Worm (Caenorhabditis elegans) whole organism, L3 larva: ENCODE results near the gene exos-7.

ENCODE experiments used
- R02D3.7 ChIP-seq: fragments of 150-350 bp; optimal IDR thresholded peaks from 2 replicates; lab custom pipeline; 2014; ENCODE audit warnings: missing biosample characterization, missing genetic modification characterization
- ZK546.5 ChIP-seq: sonication (generic microtip); optimal IDR thresholded peaks from 2 replicates; lab custom pipeline; 2017; ENCODE audit warnings: missing biosample characterization, missing genetic modification characterization
- aly-2 ChIP-seq: fragments of 150-350 bp; optimal IDR thresholded peaks from 2 replicates; lab custom pipeline; 2014; ENCODE audit warnings: missing biosample characterization, missing genetic modification characterization
- ama-1 ChIP-seq: fragments of 150-350 bp; optimal IDR thresholded peaks from 2 replicates; lab custom pipeline; 2018
- ceh-16 ChIP-seq: sonication (generic microtip); optimal IDR thresholded peaks from 2 replicates; lab custom pipeline; 2017; ENCODE audit warnings: missing biosample characterization, missing genetic modification characterization
- ceh-28 ChIP-seq: fragments of 150-350 bp; optimal IDR thresholded peaks from 2 replicates; lab custom pipeline; 2014; ENCODE audit warnings: missing biosample characterization, missing genetic modification reagents, missing genetic modification characterization
- ceh-82 ChIP-seq: fragments of 150-350 bp; optimal IDR thresholded peaks from 2 replicates; lab custom pipeline; 2014; ENCODE audit warnings: missing biosample characterization, missing genetic modification characterization
- daf-12 ChIP-seq: fragments of 150-350 bp; optimal IDR thresholded peaks from 2 replicates; lab custom pipeline; 2014; ENCODE audit warnings: missing biosample characterization, missing genetic modification reagents, missing genetic modification characterization
- egl-5 ChIP-seq: fragments of 150-350 bp; optimal IDR thresholded peaks from 2 replicates; lab custom pipeline; 2017; ENCODE audit warnings: missing biosample characterization, missing genetic modification reagents, missing genetic modification characterization, inconsistent platforms
- elt-1 ChIP-seq: fragments of 150-350 bp; optimal IDR thresholded peaks from 2 replicates; lab custom pipeline; 2014; ENCODE audit warnings: missing biosample characterization, missing genetic modification characterization
- elt-2 ChIP-seq: sonication (generic microtip); optimal IDR thresholded peaks from 2 replicates; lab custom pipeline; 2016; ENCODE audit warnings: missing genetic modification reagents, mild to moderate bottlenecking, missing genetic modification characterization, missing compliant biosample characterization
- eor-1 ChIP-seq, 2 experiments: fragments of 150-350 bp; optimal IDR thresholded peaks; 2 replicates each; lab custom pipeline; 2014 to 2018; ENCODE audit warnings: missing biosample characterization in 2 of 2, missing genetic modification characterization in 2 of 2
- fkh-10 ChIP-seq: sonication (generic microtip); optimal IDR thresholded peaks from 2 replicates; lab custom pipeline; 2017; ENCODE audit warnings: missing biosample characterization, missing genetic modification reagents, missing genetic modification characterization
- fkh-2 ChIP-seq: fragments of 150-350 bp; optimal IDR thresholded peaks from 2 replicates; lab custom pipeline; 2014; ENCODE audit warnings: missing biosample characterization, missing genetic modification reagents, missing genetic modification characterization
- fos-1 ChIP-seq: fragments of 150-350 bp; optimal IDR thresholded peaks from 2 replicates; lab custom pipeline; 2014; ENCODE audit warnings: missing biosample characterization, missing genetic modification characterization
- hmg-11 ChIP-seq: sonication (generic microtip); optimal IDR thresholded peaks from 2 replicates; lab custom pipeline; 2016; ENCODE audit warnings: missing genetic modification characterization, missing compliant biosample characterization
- jun-1 ChIP-seq: fragments of 150-350 bp; optimal IDR thresholded peaks from 2 replicates; lab custom pipeline; 2014; ENCODE audit warnings: missing biosample characterization, missing genetic modification reagents, missing genetic modification characterization
- lin-15B ChIP-seq: fragments of 150-350 bp; optimal IDR thresholded peaks from 2 replicates; lab custom pipeline; 2014; ENCODE audit warnings: missing biosample characterization, missing genetic modification characterization
- lin-39 ChIP-seq: fragments of 150-350 bp; optimal IDR thresholded peaks from 2 replicates; lab custom pipeline; 2018; ENCODE audit warnings: missing biosample characterization, missing genetic modification reagents, missing genetic modification characterization
- lsy-12 ChIP-seq: sonication (generic microtip); optimal IDR thresholded peaks from 2 replicates; lab custom pipeline; 2016; ENCODE audit warnings: mild to moderate bottlenecking, missing genetic modification characterization, missing compliant biosample characterization
- mdl-1 ChIP-seq: fragments of 150-350 bp; optimal IDR thresholded peaks from 2 replicates; lab custom pipeline; 2014; ENCODE audit warnings: missing biosample characterization, missing genetic modification characterization
- mml-1 ChIP-seq: fragments of 150-350 bp; sonication (generic microtip); optimal IDR thresholded peaks from 3 replicates; lab custom pipeline; 2014; ENCODE audit warnings: missing biosample characterization, missing genetic modification characterization
- nfya-1 ChIP-seq: sonication (generic microtip); optimal IDR thresholded peaks from 2 replicates; lab custom pipeline; 2017; ENCODE audit warnings: missing genetic modification characterization, mild to moderate bottlenecking, missing compliant biosample characterization, antibody characterized with exemption, moderate library complexity; ENCODE audit not compliant: insufficient read depth
- nhr-11 ChIP-seq: fragments of 150-350 bp; optimal IDR thresholded peaks from 2 replicates; lab custom pipeline; 2014; ENCODE audit warnings: missing biosample characterization, missing genetic modification characterization
- nhr-12 ChIP-seq: fragments of 150-350 bp; optimal IDR thresholded peaks from 2 replicates; lab custom pipeline; 2014; ENCODE audit warnings: missing biosample characterization, missing genetic modification characterization
- nhr-23 ChIP-seq: fragments of 150-350 bp; optimal IDR thresholded peaks from 2 replicates; lab custom pipeline; 2014; ENCODE audit warnings: missing biosample characterization, missing genetic modification reagents, missing genetic modification characterization
- nhr-237 ChIP-seq: fragments of 150-350 bp; optimal IDR thresholded peaks from 2 replicates; lab custom pipeline; 2014; ENCODE audit warnings: missing biosample characterization, missing genetic modification characterization
- nhr-25 ChIP-seq: sonication (generic microtip); optimal IDR thresholded peaks from 2 replicates; lab custom pipeline; 2017; ENCODE audit warnings: missing biosample characterization, missing genetic modification characterization
- nhr-28 ChIP-seq: fragments of 150-350 bp; optimal IDR thresholded peaks from 2 replicates; lab custom pipeline; 2014; ENCODE audit warnings: missing biosample characterization, missing genetic modification characterization
- nhr-43 ChIP-seq: sonication (generic microtip); optimal IDR thresholded peaks from 2 replicates; lab custom pipeline; 2016; ENCODE audit warnings: mild to moderate bottlenecking, missing genetic modification characterization, missing compliant biosample characterization; ENCODE audit not compliant: poor library complexity, severe bottlenecking
- nhr-67 ChIP-seq: fragments of 150-350 bp; optimal IDR thresholded peaks from 2 replicates; lab custom pipeline; 2014; ENCODE audit warnings: missing biosample characterization, missing genetic modification characterization
- nhr-76 ChIP-seq: fragments of 150-350 bp; sonication (generic microtip); optimal IDR thresholded peaks from 5 replicates; lab custom pipeline; 2014; ENCODE audit warnings: missing biosample characterization, missing genetic modification characterization
- pha-4 ChIP-seq: fragments of 150-350 bp; optimal IDR thresholded peaks from 2 replicates; lab custom pipeline; 2014; ENCODE audit warnings: missing biosample characterization, missing genetic modification reagents, missing genetic modification characterization
- pqm-1 ChIP-seq: fragments of 150-350 bp; optimal IDR thresholded peaks from 2 replicates; lab custom pipeline; 2017; ENCODE audit warnings: missing biosample characterization, missing genetic modification characterization, inconsistent platforms
- sea-2 ChIP-seq: fragments of 150-350 bp; sonication (generic microtip); optimal IDR thresholded peaks from 4 replicates; lab custom pipeline; 2014; ENCODE audit warnings: missing biosample characterization, missing genetic modification reagents, missing genetic modification characterization
- snpc-4 ChIP-seq: fragments of 150-350 bp; optimal IDR thresholded peaks from 2 replicates; lab custom pipeline; 2014; ENCODE audit warnings: missing biosample characterization, missing genetic modification characterization
- unc-39 ChIP-seq: sonication (generic microtip); optimal IDR thresholded peaks from 4 replicates; lab custom pipeline; 2017; ENCODE audit warnings: missing biosample characterization, missing genetic modification characterization
- unc-62 ChIP-seq: fragments of 150-350 bp; sonication (generic microtip); optimal IDR thresholded peaks from 4 replicates; lab custom pipeline; 2014; ENCODE audit warnings: missing biosample characterization, missing genetic modification reagents, missing genetic modification characterization
- zag-1 ChIP-seq: fragments of 150-350 bp; optimal IDR thresholded peaks from 2 replicates; lab custom pipeline; 2014; ENCODE audit warnings: missing biosample characterization, missing genetic modification characterization
- ztf-11 ChIP-seq: fragments of 150-350 bp; optimal IDR thresholded peaks from 2 replicates; lab custom pipeline; 2014; ENCODE audit warnings: missing biosample characterization, missing genetic modification characterization

Gene exos-7

DNA sequence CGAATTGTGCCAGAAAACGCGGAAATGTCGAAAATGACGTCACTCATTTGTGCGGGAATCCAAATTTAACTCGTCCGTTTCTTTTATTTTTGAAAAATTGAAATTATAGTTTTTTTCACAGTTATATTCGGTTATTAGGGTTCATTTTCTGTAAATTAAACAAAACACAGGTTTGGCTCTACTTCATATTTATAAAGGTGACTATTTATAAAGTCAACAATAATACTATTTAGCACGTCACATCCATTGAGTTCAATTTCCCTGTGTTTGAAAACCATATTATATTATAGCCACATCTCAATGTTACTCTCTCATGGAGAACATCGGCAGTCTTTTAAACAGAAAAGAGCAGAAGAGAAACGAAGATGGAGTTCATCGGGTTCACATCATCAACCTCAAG is 24.0 kb downstream of the exos-7 start, which contains the start of gene twk-35:
Gene twk-35 (plus strand): TSS at position 301 of the 400 bp plus-strand sequence.
- TF ChIP-seq nhr-237 (tag; lab: Kevin White, UChicago) (no peak), mdl-1 (tag; lab: Kevin White, UChicago) (no peak)
- TF ChIP-seq, all 47 proteins: peak for 0

DNA sequence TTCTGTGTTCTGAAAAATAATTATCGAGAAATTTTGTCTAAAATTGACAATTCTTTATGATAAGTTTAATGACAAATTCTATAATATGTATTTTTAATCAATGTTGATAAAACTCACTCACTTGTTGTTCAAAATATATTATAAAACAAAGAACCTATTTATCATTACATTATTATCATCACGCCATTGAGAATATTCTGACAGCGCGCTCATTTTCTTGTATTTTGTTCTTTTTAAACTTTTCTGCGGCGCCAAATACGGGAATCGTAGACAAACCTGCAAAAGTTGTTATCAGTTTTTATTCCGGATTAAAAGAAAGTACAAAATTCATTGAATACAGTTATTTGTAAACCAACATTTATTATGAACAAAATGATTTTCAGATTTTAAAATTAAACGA is 27.7 kb downstream of the exos-7 start:
- TF ChIP-seq jun-1 (tag; lab: Kevin White, UChicago) (no peak), lin-39 (no peak), daf-12 (tag; lab: Kevin White, UChicago) (no peak), mdl-1 (tag; lab: Kevin White, UChicago) (no peak), pqm-1 (tag; lab: Kevin White, UChicago) (peak; percentile 39), elt-2 (tag; lab: Kevin White, UChicago) (peak; percentile 81), R02D3.7 (tag; lab: Kevin White, UChicago) (no peak), egl-5 (tag; lab: Kevin White, UChicago) (no peak), lin-15B (no peak)

DNA sequence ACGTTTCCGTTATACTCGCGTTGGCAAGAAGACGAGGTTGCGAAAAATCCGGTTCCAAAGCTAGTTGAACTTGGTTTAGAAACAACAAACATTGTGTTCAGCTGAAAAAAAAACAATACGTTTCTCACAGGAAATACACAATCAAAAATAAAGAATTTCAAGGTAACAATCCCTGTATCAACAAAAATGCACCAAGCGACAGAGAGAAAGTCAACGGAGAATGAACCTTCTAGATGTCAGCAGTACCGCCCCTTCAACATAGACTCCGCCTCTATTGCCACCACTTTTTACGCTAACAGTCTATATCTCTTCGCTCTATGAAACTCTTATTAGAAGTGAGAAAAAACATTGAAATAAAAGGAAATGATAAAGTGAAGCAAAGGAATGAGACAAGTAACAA is 29.7 kb downstream of the exos-7 start, which contains the start of gene F31D4.8:
Gene F31D4.8 (minus strand): TSS at position 101 of the 400 bp plus-strand sequence.
- TF ChIP-seq pha-4 (tag; lab: Kevin White, UChicago), result peak; percentile 8
- TF ChIP-seq nhr-237 (tag; lab: Kevin White, UChicago), result no peak
- TF ChIP-seq, all 47 proteins: peak for 1

DNA sequence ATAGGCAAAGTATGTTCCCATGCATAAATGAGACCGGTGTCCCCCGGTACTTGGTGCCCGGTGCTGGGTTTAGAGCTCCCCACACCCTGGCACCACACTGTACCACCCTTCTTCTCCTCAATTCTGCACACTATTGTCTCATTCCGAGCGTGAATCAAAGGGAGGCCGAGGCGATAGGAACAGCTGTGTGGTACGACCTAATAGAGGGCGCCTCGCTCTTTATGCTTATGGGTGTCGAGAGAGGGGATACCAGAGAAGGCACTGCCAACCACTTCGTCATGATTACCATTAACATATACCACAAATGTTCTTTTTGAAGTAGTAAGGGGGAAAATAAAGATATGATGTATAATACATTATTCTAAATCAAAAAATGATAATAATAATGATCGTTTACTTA is 32.0 kb downstream of the exos-7 start:
- no peak for TF ChIP-seq nhr-76 (tag; lab: Kevin White, UChicago)
- no peak for TF ChIP-seq nhr-28
- TF ChIP-seq lin-39, result no peak
- TF ChIP-seq fkh-10, result no peak
- no peak for TF ChIP-seq mml-1 (tag; lab: Kevin White, UChicago)
- TF ChIP-seq egl-5 (tag; lab: Kevin White, UChicago), result no peak
- TF ChIP-seq nfya-1 (tag; lab: Kevin White, UChicago), result no peak
- TF ChIP-seq ztf-11 (tag; lab: Kevin White, UChicago), result no peak
- no peak for TF ChIP-seq mdl-1 (tag; lab: Kevin White, UChicago)
- TF ChIP-seq nhr-23 (tag; lab: Kevin White, UChicago), result no peak
- TF ChIP-seq snpc-4 (tag; lab: Kevin White, UChicago), result no peak
- no peak for TF ChIP-seq ceh-28 (tag; lab: Kevin White, UChicago)
- TF ChIP-seq nhr-67 (tag; lab: Kevin White, UChicago), result no peak
- no peak for TF ChIP-seq eor-1 (tag; optimal IDR thresholded peaks at IDR 0.05; lab: Kevin White, UChicago)
- no peak for TF ChIP-seq ama-1 (lab: Kevin White, UChicago)
- TF ChIP-seq nhr-43 (tag; lab: Kevin White, UChicago), result no peak
- TF ChIP-seq ZK546.5, result no peak
- no peak for TF ChIP-seq lin-15B
- no peak for TF ChIP-seq fos-1
- no peak for TF ChIP-seq ceh-16 (tag; lab: Kevin White, UChicago)

DNA sequence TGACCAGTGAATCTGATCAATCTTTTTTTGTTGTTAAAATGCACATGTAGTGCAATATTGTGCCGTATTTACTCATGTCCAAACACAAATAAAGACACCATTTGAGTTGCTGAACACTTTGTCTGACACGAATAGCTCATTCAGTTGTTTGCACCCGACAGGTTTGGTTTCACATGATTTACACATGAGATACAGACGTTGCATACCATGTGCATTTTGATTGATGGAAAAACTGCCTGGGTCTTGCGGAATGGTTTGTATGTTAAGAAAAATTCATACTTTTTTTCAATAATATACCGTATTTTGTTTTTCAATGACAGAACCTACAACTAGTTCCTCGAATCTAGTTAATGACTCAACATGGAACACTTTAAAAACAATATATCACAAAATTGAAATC is 32.5 kb downstream of the exos-7 start:
- TF ChIP-seq fos-1, result no peak
- TF ChIP-seq ama-1 (lab: Kevin White, UChicago), result no peak
- no peak for TF ChIP-seq mml-1 (tag; lab: Kevin White, UChicago)
- TF ChIP-seq nhr-11, result no peak
- TF ChIP-seq pha-4 (tag; lab: Kevin White, UChicago), result no peak
- no peak for TF ChIP-seq elt-1 (tag; lab: Kevin White, UChicago)
- TF ChIP-seq fkh-2 (tag; lab: Kevin White, UChicago), result no peak
- no peak for TF ChIP-seq elt-2 (tag; lab: Kevin White, UChicago)
- TF ChIP-seq ztf-11 (tag; lab: Kevin White, UChicago), result no peak

DNA sequence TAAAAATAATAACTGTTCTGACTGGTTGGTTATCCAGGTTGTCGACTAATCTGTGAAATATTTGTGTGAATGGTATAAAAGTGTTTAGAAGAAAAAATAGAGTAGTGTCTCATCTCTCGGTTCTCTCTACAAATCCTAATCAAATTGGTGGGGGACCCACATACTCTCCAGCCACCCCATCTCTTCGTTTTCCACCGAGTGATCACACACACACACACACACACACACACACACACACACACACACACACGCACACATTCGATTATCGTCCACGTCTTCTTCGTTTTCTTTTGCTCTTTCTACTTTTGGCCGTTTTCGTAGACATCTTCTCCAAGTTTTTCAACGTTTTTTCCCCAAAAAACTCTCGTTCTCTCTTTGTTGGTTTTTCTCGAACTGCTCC is 34.5 kb downstream of the exos-7 start:
- TF ChIP-seq fkh-10 (peak; percentile 81), lsy-12 (tag; lab: Kevin White, UChicago) (no peak), lin-15B (no peak), fos-1 (no peak), nhr-12 (tag; lab: Kevin White, UChicago) (no peak), nfya-1 (tag; lab: Kevin White, UChicago) (peak; percentile 20), eor-1 (tag; optimal IDR thresholded peaks at IDR 0.05; lab: Kevin White, UChicago) (no peak), nhr-25 (no peak), ceh-82 (tag; lab: Kevin White, UChicago) (no peak), nhr-76 (tag; lab: Kevin White, UChicago) (no peak), sea-2 (no peak), nhr-67 (tag; lab: Kevin White, UChicago) (no peak), zag-1 (tag; lab: Kevin White, UChicago) (no peak), daf-12 (tag; lab: Kevin White, UChicago) (no peak), nhr-23 (tag; lab: Kevin White, UChicago) (no peak), unc-39 (tag; lab: Kevin White, UChicago) (no peak), lin-39 (no peak), egl-5 (tag; lab: Kevin White, UChicago) (no peak), R02D3.7 (tag; lab: Kevin White, UChicago) (no peak), hmg-11 (tag; lab: Kevin White, UChicago) (peak; percentile 45), elt-1 (tag; lab: Kevin White, UChicago) (no peak), mdl-1 (tag; lab: Kevin White, UChicago) (no peak), unc-62 (GFP tag; lab: Kevin White, UChicago) (no peak), nhr-43 (tag; lab: Kevin White, UChicago) (no peak), aly-2 (no peak)
- TF ChIP-seq, all 47 proteins: peak for 3
